Worm (Caenorhabditis elegans) whole organism, midembryonic: Measurements from ENCODE around the gene F40H3.2.

ENCODE experiments used
- cog-1 ChIP-seq: sonication (generic microtip); optimal IDR thresholded peaks from 2 replicates; lab custom pipeline; 2016; ENCODE audit warnings: missing genetic modification characterization, missing compliant biosample characterization
- flt-1 ChIP-seq: fragments of 200-800 bp; sonication (Bioruptor generic); IDR thresholded peaks from 2 replicates; pipeline ENCODE4 v1.3.6; 2022; ENCODE audit warnings: missing genetic modification characterization, missing compliant biosample characterization
- med-1 ChIP-seq: sonication (generic microtip); optimal IDR thresholded peaks from 2 replicates; lab custom pipeline; 2017; ENCODE audit warnings: missing genetic modification characterization, mild to moderate bottlenecking, missing compliant biosample characterization, antibody characterized with exemption, missing genetic modification reagents; ENCODE audit not compliant: insufficient read depth
- ztf-23 ChIP-seq: fragments of 200-800 bp; sonication (Bioruptor generic); IDR thresholded peaks from 2 replicates; pipeline ENCODE4 v1.3.6; 2022; ENCODE audit warnings: missing genetic modification reagents, missing genetic modification characterization, missing compliant biosample characterization
- ztf-29 ChIP-seq: fragments of 200-800 bp; sonication (Bioruptor generic); IDR thresholded peaks from 2 replicates; pipeline ENCODE4 v1.3.6; 2022; ENCODE audit warnings: missing genetic modification reagents, missing genetic modification characterization, missing compliant biosample characterization

ce11 chrII:6169156-6169555 is 4.3 kb upstream of the F40H3.2 start, which contains the start of gene hst-3.1:
- no peak for TF ChIP-seq flt-1 (GFP tag; lab: Robert Waterston, UW)
- no peak for TF ChIP-seq ztf-23 (GFP tag; lab: Robert Waterston, UW)
- TF ChIP-seq ztf-29 = no peak
- no peak for TF ChIP-seq med-1
- no peak for TF ChIP-seq cog-1 (tag; lab: Kevin White, UChicago)
